Worm (Caenorhabditis elegans): ENCODE measurements around the gene F46F5.13.

F46F5.13 gene

ce11 chrII:797445-797844 is 5.7 kb upstream of the F46F5.13 start:
- TF ChIP-seq pag-3 (tag; optimal IDR thresholded peaks at IDR 0.05; ENCODE audit: borderline replicate concordance, insufficient read depth), result no peak
- no peak for TF ChIP-seq alr-1 (tag; optimal IDR thresholded peaks at IDR 0.05; ENCODE audit: borderline replicate concordance)
- no peak for TF ChIP-seq egl-13 (tag; optimal IDR thresholded peaks at IDR 0.05)
- TF ChIP-seq Y116A8C.19 (tag; optimal IDR thresholded peaks at IDR 0.05; ENCODE audit: borderline replicate concordance), result no peak
- TF ChIP-seq C34B4.2 (tag; optimal IDR thresholded peaks at IDR 0.05), result no peak
- TF ChIP-seq pax-3 (tag; optimal IDR thresholded peaks at IDR 0.05), result no peak
- no peak for TF ChIP-seq elt-3 (tag; optimal IDR thresholded peaks at IDR 0.05)
- TF ChIP-seq sup-37 (GFP tag; optimal IDR thresholded peaks at IDR 0.05), result no peak
- no peak for TF ChIP-seq lin-13 (GFP tag; optimal IDR thresholded peaks at IDR 0.05)
- no peak for TF ChIP-seq ztf-11 (tag; optimal IDR thresholded peaks at IDR 0.05)
- TF ChIP-seq lin-39 (tag; optimal IDR thresholded peaks at IDR 0.05), result no peak
- TF ChIP-seq nhr-19 (GFP tag; conservative IDR thresholded peaks at IDR 0.05), result no peak

ce11 chrII:799700-800099 is 3.4 kb upstream of the F46F5.13 start, which contains the start of gene F46F5.14:
Gene F46F5.14, plus strand, starts transcription at chrII:800000.
- TF ChIP-seq ama-1 (optimal IDR thresholded peaks at IDR 0.05) (no peak), hlh-17 (GFP tag; optimal IDR thresholded peaks at IDR 0.05; ENCODE audit: borderline replicate concordance) (no peak), ztf-11 (tag; optimal IDR thresholded peaks at IDR 0.05) (no peak)

ce11 chrII:808457-808856 is 5.3 kb downstream of the F46F5.13 start, which contains the start of gene F46F5.11:
Gene F46F5.11, plus strand, starts transcription at chrII:808757.
- TF ChIP-seq sptf-1 (tag; optimal IDR thresholded peaks at IDR 0.05) (no peak), ceh-63 (GFP tag; optimal IDR thresholded peaks at IDR 0.05) (no peak), elt-2 (tag; optimal IDR thresholded peaks at IDR 0.05) (no peak), isw-1 (GFP tag; IDR thresholded peaks at IDR 0.05) (no peak), ztf-11 (tag; optimal IDR thresholded peaks at IDR 0.05) (no peak), fkh-10 (GFP tag; optimal IDR thresholded peaks at IDR 0.05) (no peak), unc-62 (GFP tag; optimal IDR thresholded peaks at IDR 0.05) (no peak), vab-15 (tag; optimal IDR thresholded peaks at IDR 0.05) (no peak), pqm-1 (tag; optimal IDR thresholded peaks at IDR 0.05) (no peak), unc-86 (tag; optimal IDR thresholded peaks at IDR 0.05) (no peak), C04F5.9 (tag; optimal IDR thresholded peaks at IDR 0.05) (no peak), sup-37 (GFP tag; optimal IDR thresholded peaks at IDR 0.05) (no peak), sox-4 (tag; optimal IDR thresholded peaks at IDR 0.05) (no peak), dpl-1 (GFP tag; optimal IDR thresholded peaks at IDR 0.05) (no peak)

- TF ChIP-seq unc-30 (tag; optimal IDR thresholded peaks at IDR 0.05) (no peak), mab-9 (GFP tag; IDR thresholded peaks at IDR 0.05) (no peak), lin-13 (GFP tag; optimal IDR thresholded peaks at IDR 0.05) (no peak), nhr-84 (tag; optimal IDR thresholded peaks at IDR 0.05) (no peak), lin-39 (tag; optimal IDR thresholded peaks at IDR 0.05) (no peak), fkh-8 (tag; optimal IDR thresholded peaks at IDR 0.05) (no peak), nhr-11 (tag; optimal IDR thresholded peaks at IDR 0.05) (no peak), tbx-2 (tag; optimal IDR thresholded peaks at IDR 0.05) (no peak), fkh-10 (GFP tag; optimal IDR thresholded peaks at IDR 0.05) (no peak), nhr-47 (tag; optimal IDR thresholded peaks at IDR 0.05) (no peak), sptf-1 (tag; optimal IDR thresholded peaks at IDR 0.05) (no peak), elt-2 (tag; optimal IDR thresholded peaks at IDR 0.05) (no peak)
Observed at ce11 chrII:812917-813316, 9.8 kb downstream of the F46F5.13 start, which contains the start of gene F46F5.5. Gene F46F5.5, minus strand, starts transcription at chrII:813017.

- TF ChIP-seq mep-1 (tag; optimal IDR thresholded peaks at IDR 0.05) (no peak), pax-3 (tag; optimal IDR thresholded peaks at IDR 0.05) (no peak), ceh-88 (GFP tag; IDR thresholded peaks at IDR 0.05) (no peak), irx-1 (tag; optimal IDR thresholded peaks at IDR 0.05) (no peak)
Observed at ce11 chrII:814737-815136, 11.6 kb downstream of the F46F5.13 start, which contains the start of gene msrp-3. Gene msrp-3, minus strand, starts transcription at chrII:814837.

All from whole organism, L1 larva.